Worm (Caenorhabditis elegans): ENCODE results near the gene Y37D8A.25.

ce11 chrIII:12829068-12829467, 9.0 kb upstream of the Y37D8A.25 start, which contains the start of gene Y37D8A.3:
- TF ChIP-seq nhr-48 (tag; optimal IDR thresholded peaks at IDR 0.05), result no peak
- no peak for TF ChIP-seq zag-1 (tag; optimal IDR thresholded peaks at IDR 0.05)
- no peak for TF ChIP-seq nhr-76 (tag; optimal IDR thresholded peaks at IDR 0.05)
- TF ChIP-seq nhr-6 (tag; optimal IDR thresholded peaks at IDR 0.05), result no peak
- no peak for TF ChIP-seq T20F7.1 (GFP tag; optimal IDR thresholded peaks at IDR 0.05)
- no peak for TF ChIP-seq arid-1 (GFP tag; conservative IDR thresholded peaks at IDR 0.05)
- TF ChIP-seq ztf-11 (tag; optimal IDR thresholded peaks at IDR 0.05), result no peak
- no peak for TF ChIP-seq nhr-11 (tag; optimal IDR thresholded peaks at IDR 0.05)
